Worm (Caenorhabditis elegans) whole organism, L1 larva: Measurements from ENCODE around the gene ifb-1.
A peak's percentile ranks its signal among the peaks of the same experiment; 100 is the strongest.

Experiments
- C16A3.4 ChIP-seq: fragments of 150-350 bp; optimal IDR thresholded peaks from 2 replicates; lab custom pipeline; 2014; ENCODE audit warnings: missing biosample characterization, missing genetic modification characterization
- C34B4.2 ChIP-seq: sonication (generic microtip); optimal IDR thresholded peaks from 2 replicates; lab custom pipeline; 2017; ENCODE audit warnings: mild to moderate bottlenecking, missing genetic modification characterization, missing compliant biosample characterization
- F16B12.6 ChIP-seq: fragments of 150-350 bp; optimal IDR thresholded peaks from 2 replicates; lab custom pipeline; 2014; ENCODE audit warnings: missing biosample characterization, missing genetic modification characterization
- aha-1 ChIP-seq: fragments of 150-350 bp; optimal IDR thresholded peaks from 2 replicates; lab custom pipeline; 2014; ENCODE audit warnings: missing biosample characterization, missing genetic modification characterization
- alr-1 ChIP-seq: fragments of 200-800 bp; sonication (Bioruptor generic); optimal IDR thresholded peaks from 2 replicates; lab custom pipeline; 2018; ENCODE audit warnings: borderline replicate concordance, mild to moderate bottlenecking, missing genetic modification characterization, missing compliant biosample characterization
- aly-2 ChIP-seq: fragments of 150-350 bp; optimal IDR thresholded peaks from 2 replicates; lab custom pipeline; 2014; ENCODE audit warnings: missing biosample characterization, missing genetic modification characterization
- blmp-1 ChIP-seq: fragments of 150-350 bp; optimal IDR thresholded peaks from 2 replicates; lab custom pipeline; 2014; ENCODE audit warnings: missing biosample characterization, missing genetic modification characterization
- ceh-8 ChIP-seq: fragments of 200-800 bp; sonication (Bioruptor generic); optimal IDR thresholded peaks from 2 replicates; lab custom pipeline; 2018; ENCODE audit warnings: mild to moderate bottlenecking, missing genetic modification characterization, moderate library complexity, missing compliant biosample characterization
- ceh-88 ChIP-seq: fragments of 200-800 bp; sonication (Bioruptor generic); IDR thresholded peaks from 2 replicates; pipeline ENCODE4 v1.3.6; 2022; ENCODE audit warnings: missing genetic modification characterization, missing compliant biosample characterization
- efl-1 ChIP-seq, 4 experiments: fragments of 150-350 bp; optimal IDR thresholded peaks in 3 of 4; peaks in 1 of 4; 1 replicate in 1 of 4; 2 replicates in 3 of 4; lab custom pipeline; 2014; ENCODE audit warnings: missing biosample characterization in 2 of 4, missing genetic modification characterization in 2 of 4, missing genetic modification reagents in 2 of 4
- egl-13 ChIP-seq: sonication (generic microtip); optimal IDR thresholded peaks from 2 replicates; lab custom pipeline; 2016; ENCODE audit warnings: missing genotype, missing genetic modification reagents, missing genetic modification characterization, missing compliant biosample characterization
- elt-2 ChIP-seq: sonication (generic microtip); optimal IDR thresholded peaks from 2 replicates; lab custom pipeline; 2016; ENCODE audit warnings: missing genetic modification characterization, mild to moderate bottlenecking, inconsistent platforms, missing compliant biosample characterization, missing genetic modification reagents
- ets-5 ChIP-seq: fragments of 200-800 bp; sonication (Bioruptor generic); IDR thresholded peaks from 2 replicates; pipeline ENCODE4 v1.3.6; 2022; ENCODE audit warnings: missing genetic modification characterization, missing compliant biosample characterization
- fkh-4 ChIP-seq: sonication (generic microtip); optimal IDR thresholded peaks from 2 replicates; lab custom pipeline; 2016; ENCODE audit warnings: missing compliant biosample characterization, missing genetic modification characterization, borderline replicate concordance
- fkh-8 ChIP-seq: sonication (generic microtip); optimal IDR thresholded peaks from 2 replicates; lab custom pipeline; 2016; ENCODE audit warnings: mild to moderate bottlenecking, missing genetic modification characterization, missing compliant biosample characterization
- fos-1 ChIP-seq: fragments of 150-350 bp; optimal IDR thresholded peaks from 2 replicates; lab custom pipeline; 2014; ENCODE audit warnings: missing biosample characterization, missing genetic modification characterization
- grh-1 ChIP-seq: fragments of 200-800 bp; sonication (Bioruptor generic); IDR thresholded peaks from 2 replicates; pipeline ENCODE4 v1.3.6; 2022; ENCODE audit warnings: missing genetic modification reagents, missing genetic modification characterization, missing compliant biosample characterization
- lin-15B ChIP-seq: fragments of 150-350 bp; sonication (generic microtip); optimal IDR thresholded peaks from 3 replicates; lab custom pipeline; 2014; ENCODE audit warnings: missing biosample characterization, missing genetic modification characterization
- lsy-2 ChIP-seq, 2 experiments: fragments of 150-350 bp; optimal IDR thresholded peaks; 2 replicates each; lab custom pipeline; 2014; ENCODE audit warnings: missing biosample characterization in 2 of 2, missing genetic modification characterization in 2 of 2
- mdl-1 ChIP-seq, 2 experiments: fragments of 150-350 bp; optimal IDR thresholded peaks; 2 replicates each; lab custom pipeline; 2014 to 2017; ENCODE audit warnings: missing biosample characterization in 2 of 2, missing genetic modification characterization in 2 of 2, inconsistent platforms in 1 of 2
- nhr-237 ChIP-seq: fragments of 150-350 bp; optimal IDR thresholded peaks from 2 replicates; lab custom pipeline; 2014; ENCODE audit warnings: missing biosample characterization, missing genetic modification characterization
- nhr-28 ChIP-seq: fragments of 150-350 bp; optimal IDR thresholded peaks from 2 replicates; lab custom pipeline; 2014; ENCODE audit warnings: missing biosample characterization, missing genetic modification characterization
- nhr-71 ChIP-seq: sonication (generic microtip); optimal IDR thresholded peaks from 2 replicates; lab custom pipeline; 2016; ENCODE audit warnings: mild to moderate bottlenecking, missing genetic modification characterization, moderate library complexity, missing compliant biosample characterization
- nhr-77 ChIP-seq: fragments of 150-350 bp; optimal IDR thresholded peaks from 2 replicates; lab custom pipeline; 2014; ENCODE audit warnings: missing biosample characterization, missing genetic modification characterization
- nhr-84 ChIP-seq: sonication (generic microtip); optimal IDR thresholded peaks from 2 replicates; lab custom pipeline; 2017; ENCODE audit warnings: missing biosample characterization, missing genetic modification characterization
- pax-3 ChIP-seq: fragments of 200-800 bp; sonication (Bioruptor generic); optimal IDR thresholded peaks from 2 replicates; lab custom pipeline; 2018; ENCODE audit warnings: mild to moderate bottlenecking, missing genetic modification characterization, moderate library complexity, missing compliant biosample characterization
- rnt-1 ChIP-seq: sonication (generic microtip); optimal IDR thresholded peaks from 2 replicates; lab custom pipeline; 2016; ENCODE audit warnings: mild to moderate bottlenecking, missing genetic modification characterization, moderate library complexity, missing compliant biosample characterization
- snpc-4 ChIP-seq: fragments of 150-350 bp; optimal IDR thresholded peaks from 2 replicates; lab custom pipeline; 2014; ENCODE audit warnings: missing biosample characterization, missing genetic modification characterization
- sox-4 ChIP-seq: sonication (generic microtip); optimal IDR thresholded peaks from 2 replicates; lab custom pipeline; 2016; ENCODE audit warnings: missing genetic modification characterization, missing compliant biosample characterization
- sptf-1 ChIP-seq: fragments of 150-350 bp; optimal IDR thresholded peaks from 2 replicates; lab custom pipeline; 2014; ENCODE audit warnings: missing biosample characterization, missing genetic modification characterization
- tlp-1 ChIP-seq: fragments of 150-350 bp; optimal IDR thresholded peaks from 2 replicates; lab custom pipeline; 2014; ENCODE audit warnings: missing biosample characterization, missing genetic modification characterization
- unc-30 ChIP-seq: sonication (generic microtip); optimal IDR thresholded peaks from 2 replicates; lab custom pipeline; 2017; ENCODE audit warnings: missing biosample characterization, missing genetic modification characterization
- unc-86 ChIP-seq: sonication (generic microtip); optimal IDR thresholded peaks from 2 replicates; lab custom pipeline; 2016; ENCODE audit warnings: missing genetic modification characterization, missing compliant biosample characterization
- vab-15 ChIP-seq: sonication (generic microtip); optimal IDR thresholded peaks from 2 replicates; lab custom pipeline; 2017; ENCODE audit warnings: missing genotype, mild to moderate bottlenecking, missing genetic modification characterization, missing compliant biosample characterization
- xbp-1 ChIP-seq: sonication (generic microtip); optimal IDR thresholded peaks from 2 replicates; lab custom pipeline; 2016; ENCODE audit warnings: missing genetic modification characterization, missing compliant biosample characterization
- zip-4 ChIP-seq: fragments of 200-800 bp; sonication (Bioruptor generic); optimal IDR thresholded peaks from 2 replicates; lab custom pipeline; 2018; ENCODE audit warnings: mild to moderate bottlenecking, missing genetic modification characterization, moderate library complexity, missing compliant biosample characterization
- ztf-11 ChIP-seq, 2 experiments: sonication (generic microtip); optimal IDR thresholded peaks; 2 replicates each; lab custom pipeline; 2016 to 2017; ENCODE audit warnings: missing genetic modification characterization in 2 of 2, missing biosample characterization in 1 of 2, missing compliant biosample characterization in 1 of 2
- ztf-4 ChIP-seq: fragments of 150-350 bp; optimal IDR thresholded peaks from 2 replicates; lab custom pipeline; 2014; ENCODE audit warnings: missing biosample characterization, missing genetic modification characterization

Gene ifb-1

DNA sequence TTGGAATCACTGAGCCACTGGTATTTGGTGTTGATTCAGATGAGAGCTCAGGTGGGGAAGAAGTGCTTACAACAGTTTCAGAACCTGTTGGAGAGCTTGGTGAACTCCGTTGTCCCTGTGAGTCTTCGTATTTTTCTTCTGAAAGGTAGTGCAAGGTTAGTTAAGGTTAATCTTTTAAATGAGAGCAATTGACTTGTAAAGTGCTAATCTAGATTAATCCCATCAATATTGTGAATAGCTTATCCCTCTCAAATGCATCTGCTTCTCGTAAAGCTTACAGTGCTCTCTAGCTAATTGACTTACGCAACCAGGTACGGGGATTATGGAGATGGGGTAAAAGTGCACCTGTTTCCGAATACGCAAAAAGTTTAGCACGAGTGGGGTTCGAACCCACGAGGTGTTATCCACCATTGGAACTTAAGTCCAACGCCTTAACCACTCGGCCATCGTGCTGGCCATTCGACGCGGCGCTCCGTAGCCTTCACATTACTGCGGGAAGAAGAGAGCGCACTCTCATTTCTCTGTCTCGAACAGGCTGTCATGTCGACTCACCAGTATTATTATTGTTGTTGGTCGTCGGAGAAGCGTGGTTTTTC, 7.2 kb downstream of the ifb-1 start (continued):
- no peak for TF ChIP-seq aly-2 (tag; lab: Kevin White, UChicago)
- peak; percentile 38 to 51 for TF ChIP-seq efl-1 (optimal IDR thresholded peaks at IDR 0.05; lab: Kevin White, UChicago)
- TF ChIP-seq efl-1 (GFP tag; optimal IDR thresholded peaks at IDR 0.05 in 1 of 2; lab: Kevin White, UChicago), result peak; percentile 24 to 93
- TF ChIP-seq fkh-4 (tag; lab: Kevin White, UChicago), result no peak
- TF ChIP-seq nhr-84, result no peak
- no peak for TF ChIP-seq ztf-11 (tag; optimal IDR thresholded peaks at IDR 0.05; lab: Kevin White, UChicago)
- peak; percentile 56 for TF ChIP-seq C16A3.4

DNA sequence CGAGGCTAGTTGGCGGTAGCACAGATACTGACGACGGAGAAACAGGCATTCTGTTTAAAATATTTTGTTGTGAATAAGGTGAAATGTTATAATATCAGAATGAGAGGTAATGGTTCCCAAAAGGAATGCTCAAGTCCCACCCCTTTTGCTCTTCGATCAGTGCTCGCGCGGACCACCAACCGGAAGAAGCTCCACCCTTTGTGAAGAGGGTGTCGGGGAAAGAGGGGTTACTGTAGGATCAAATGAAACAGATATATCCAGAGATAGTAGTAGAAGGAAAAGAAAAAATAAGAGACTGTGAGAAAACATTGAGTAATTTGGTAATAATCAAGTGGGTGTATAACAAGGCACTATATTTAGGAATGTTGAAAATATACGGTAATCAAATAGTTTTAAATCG, 8.7 kb downstream of the ifb-1 start, which contains the start of the genes dmd-5 and F10C1.1:
TSS of gene dmd-5 (minus strand) at position 101 of the 400 bp plus-strand sequence.
TSS of gene F10C1.1 (plus strand) at position 110 of the 400 bp plus-strand sequence.
- TF ChIP-seq zip-4 (no peak), sptf-1 (no peak), elt-2 (tag; lab: Kevin White, UChicago) (no peak), unc-30 (no peak), aha-1 (tag; lab: Kevin White, UChicago) (no peak), lsy-2 (tag; optimal IDR thresholded peaks at IDR 0.05; lab: Kevin White, UChicago) (no peak), nhr-28 (tag; lab: Kevin White, UChicago) (no peak), ceh-88 (GFP tag; lab: Robert Waterston, UW) (no peak), ztf-11 (tag; optimal IDR thresholded peaks at IDR 0.05; lab: Kevin White, UChicago) (no peak), rnt-1 (tag; lab: Kevin White, UChicago) (no peak), tlp-1 (tag; lab: Kevin White, UChicago) (no peak), nhr-237 (tag; lab: Kevin White, UChicago) (no peak), ceh-8 (GFP tag; lab: Kevin White, UChicago) (no peak), alr-1 (no peak), grh-1 (GFP tag; lab: Robert Waterston, UW) (no peak)

DNA sequence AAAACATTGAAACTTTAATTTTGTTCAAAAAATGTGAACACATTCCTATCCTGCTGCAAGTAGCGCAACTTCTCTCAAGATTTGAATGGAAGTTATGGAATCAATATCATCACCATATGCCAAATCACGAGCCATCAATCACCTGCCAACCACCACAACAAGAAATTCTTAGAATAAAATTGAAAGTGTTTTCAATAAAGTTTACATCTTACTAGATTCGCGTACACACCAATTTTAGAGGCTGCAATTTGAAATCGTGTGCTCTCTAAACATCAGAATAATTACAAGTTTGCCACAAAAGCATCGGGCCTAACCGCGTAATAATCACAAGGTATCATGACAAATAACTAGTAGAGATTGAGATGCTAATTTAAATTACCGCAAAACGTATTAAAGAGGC, 9.5 kb downstream of the ifb-1 start:
- TF ChIP-seq pax-3 (peak; percentile 62), lin-15B (tag; lab: Kevin White, UChicago) (no peak), nhr-71 (peak; percentile 21), fkh-8 (tag; lab: Kevin White, UChicago) (peak; percentile 53)

DNA sequence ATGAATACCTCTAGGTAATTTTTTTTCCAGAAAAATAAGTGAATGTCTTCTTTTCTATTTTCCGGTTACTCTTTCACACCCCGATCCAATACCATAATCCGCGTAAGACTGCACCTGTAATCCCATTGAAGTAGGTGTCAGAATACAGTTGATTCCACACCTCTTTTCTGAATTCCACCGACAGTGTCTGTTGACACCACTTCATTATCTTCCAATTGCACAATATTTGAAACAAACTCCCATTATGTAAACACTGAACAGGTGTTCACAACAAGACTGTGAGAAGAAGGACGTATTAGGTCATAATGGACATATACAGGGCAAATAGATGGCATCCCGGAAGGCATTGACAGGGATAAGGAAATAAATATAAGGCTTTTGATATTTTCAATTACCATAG, 12.0 kb downstream of the ifb-1 start:
- TF ChIP-seq ceh-8 (GFP tag; lab: Kevin White, UChicago) (no peak), ztf-11 (tag; optimal IDR thresholded peaks at IDR 0.05; lab: Kevin White, UChicago) (no peak), ztf-4 (no peak), fos-1 (tag; lab: Kevin White, UChicago) (no peak), fkh-8 (tag; lab: Kevin White, UChicago) (no peak), snpc-4 (tag; lab: Kevin White, UChicago) (no peak), sox-4 (tag; lab: Kevin White, UChicago) (no peak), xbp-1 (tag; lab: Kevin White, UChicago) (no peak), C16A3.4 (no peak), C34B4.2 (no peak), pax-3 (no peak), unc-86 (no peak), ets-5 (GFP tag; lab: Robert Waterston, UW) (no peak), F16B12.6 (tag; lab: Kevin White, UChicago) (no peak), vab-15 (no peak), nhr-77 (tag; lab: Kevin White, UChicago) (no peak), mdl-1 (tag; optimal IDR thresholded peaks at IDR 0.05; lab: Kevin White, UChicago) (no peak), egl-13 (tag; lab: Kevin White, UChicago) (no peak), unc-30 (no peak), blmp-1 (tag; lab: Kevin White, UChicago) (no peak)
